Fruit fly (Drosophila melanogaster) whole organism, embryonic: Measurements from ENCODE around the gene Pgant2.

ENCODE experiments used
- CG10654 ChIP-seq: fragments of 200-800 bp; sonication (Bioruptor generic); optimal IDR thresholded peaks from 2 replicates; lab custom pipeline; 2016; ENCODE audit warnings: missing biosample characterization, missing genetic modification characterization
- CG10959 ChIP-seq: fragments of 200-800 bp; sonication (Bioruptor generic); IDR thresholded peaks from 2 replicates; pipeline ENCODE4 v1.3.6; 2022; ENCODE audit warnings: missing biosample characterization, missing genetic modification characterization
- CG12155 ChIP-seq: fragments of 200-800 bp; sonication (Bioruptor generic); optimal IDR thresholded peaks from 3 replicates; lab custom pipeline; 2016; ENCODE audit warnings: missing biosample characterization, missing genetic modification characterization
- CG1233 ChIP-seq: fragments of 200-800 bp; sonication (Bioruptor generic); optimal IDR thresholded peaks from 4 replicates; lab custom pipeline; 2018; ENCODE audit warnings: missing biosample characterization, mild to moderate bottlenecking, missing genetic modification characterization
- CG14050 ChIP-seq: fragments of 200-800 bp; sonication (Bioruptor generic); IDR thresholded peaks from 3 replicates; pipeline ENCODE4 v1.3.6; 2022; ENCODE audit warnings: missing biosample characterization, missing genetic modification characterization
- CG15269 ChIP-seq: fragments of 200-800 bp; sonication (Bioruptor generic); optimal IDR thresholded peaks from 2 replicates; lab custom pipeline; 2018; ENCODE audit warnings: missing biosample characterization, mild to moderate bottlenecking, missing genetic modification characterization, moderate library complexity
- CG15514 ChIP-seq: fragments of 200-800 bp; sonication (Bioruptor generic); optimal IDR thresholded peaks from 3 replicates; lab custom pipeline; 2017; ENCODE audit warnings: missing biosample characterization, missing genetic modification characterization, mild to moderate bottlenecking, moderate library complexity, missing genetic modification reagents
- CG16863 ChIP-seq: fragments of 200-800 bp; sonication (Bioruptor generic); optimal IDR thresholded peaks from 3 replicates; lab custom pipeline; 2016; ENCODE audit warnings: missing biosample characterization, missing genetic modification characterization
- CG17912 ChIP-seq: fragments of 200-800 bp; sonication (Bioruptor generic); optimal IDR thresholded peaks from 2 replicates; lab custom pipeline; 2018; ENCODE audit warnings: missing biosample characterization, mild to moderate bottlenecking, missing genetic modification characterization
- CG18619 ChIP-seq: fragments of 200-800 bp; sonication (Bioruptor generic); optimal IDR thresholded peaks from 3 replicates; lab custom pipeline; 2017; ENCODE audit warnings: missing biosample characterization, mild to moderate bottlenecking, missing genetic modification characterization
- CG2116 ChIP-seq: fragments of 200-800 bp; sonication (Bioruptor generic); optimal IDR thresholded peaks from 3 replicates; lab custom pipeline; 2018; ENCODE audit warnings: missing biosample characterization, mild to moderate bottlenecking, missing genetic modification characterization
- CG2889 ChIP-seq: fragments of 200-800 bp; sonication (Bioruptor generic); IDR thresholded peaks from 3 replicates; pipeline ENCODE4 v1.3.6; 2022; ENCODE audit warnings: missing biosample characterization, missing genetic modification characterization
- CG31224 ChIP-seq: fragments of 200-800 bp; sonication (Bioruptor generic); IDR thresholded peaks from 2 replicates; pipeline ENCODE4 v1.3.6; 2022; ENCODE audit warnings: missing biosample characterization, missing genetic modification characterization
- CG33557 ChIP-seq: fragments of 200-800 bp; sonication (Bioruptor generic); optimal IDR thresholded peaks from 2 replicates; lab custom pipeline; 2019; ENCODE audit warnings: missing biosample characterization, mild to moderate bottlenecking, missing genetic modification characterization, moderate library complexity
- CG3847 ChIP-seq: fragments of 200-800 bp; sonication (Bioruptor generic); IDR thresholded peaks from 2 replicates; pipeline ENCODE4 v1.3.6; 2022; ENCODE audit warnings: missing biosample characterization, missing genetic modification characterization
- CG4820 ChIP-seq: fragments of 200-800 bp; sonication (Bioruptor generic); optimal IDR thresholded peaks from 3 replicates; lab custom pipeline; 2016; ENCODE audit warnings: missing biosample characterization, missing genetic modification characterization
- CG6175 ChIP-seq: fragments of 200-800 bp; sonication (Bioruptor generic); IDR thresholded peaks from 3 replicates; pipeline ENCODE4 v1.3.6; 2022; ENCODE audit warnings: missing biosample characterization, missing genetic modification characterization
- CG6813 ChIP-seq: fragments of 200-800 bp; sonication (Bioruptor generic); optimal IDR thresholded peaks from 2 replicates; lab custom pipeline; 2017; ENCODE audit warnings: missing biosample characterization, missing genetic modification characterization, mild to moderate bottlenecking, moderate library complexity, missing genetic modification reagents
- CG9727 ChIP-seq: fragments of 200-800 bp; sonication (Bioruptor generic); optimal IDR thresholded peaks from 3 replicates; lab custom pipeline; 2017; ENCODE audit warnings: missing biosample characterization, mild to moderate bottlenecking, missing genetic modification characterization
- CG9876 ChIP-seq: fragments of 200-800 bp; sonication (Bioruptor generic); optimal IDR thresholded peaks from 2 replicates; lab custom pipeline; 2016; ENCODE audit warnings: missing biosample characterization, missing genetic modification characterization
- D ChIP-seq, 2 experiments: fragments of 200-800 bp in 1 of 2; fragments of >200 bp in 1 of 2; sonication (Bioruptor generic) in 1 of 2; optimal IDR thresholded peaks; 2 replicates in 1 of 2; 3 replicates in 1 of 2; lab custom pipeline; 2017; ENCODE audit warnings: mild to moderate bottlenecking in 1 of 2, missing biosample characterization in 1 of 2, missing genetic modification characterization in 1 of 2, missing genetic modification reagents in 1 of 2
- D19A ChIP-seq: fragments of 200-800 bp; optimal IDR thresholded peaks from 3 replicates; lab custom pipeline; 2019; ENCODE audit warnings: missing biosample characterization, mild to moderate bottlenecking, missing genetic modification characterization, moderate library complexity
- Dip2 ChIP-seq: fragments of 200-800 bp; sonication (Bioruptor generic); IDR thresholded peaks from 2 replicates; pipeline ENCODE4 v1.3.6; 2022; ENCODE audit warnings: missing biosample characterization, missing genetic modification characterization
- E2f1 ChIP-seq: fragments of 200-800 bp; sonication (Bioruptor generic); IDR thresholded peaks from 2 replicates; pipeline ENCODE4 v1.3.6; 2022; ENCODE audit warnings: missing biosample characterization, missing genetic modification characterization
- ERR ChIP-seq: fragments of 200-800 bp; sonication (Bioruptor generic); optimal IDR thresholded peaks from 2 replicates; lab custom pipeline; 2016; ENCODE audit warnings: missing biosample characterization, missing genetic modification characterization
- Fer1 ChIP-seq: fragments of 200-800 bp; sonication (Bioruptor generic); optimal IDR thresholded peaks from 2 replicates; lab custom pipeline; 2017; ENCODE audit warnings: missing biosample characterization, mild to moderate bottlenecking, missing genetic modification characterization
- Gug ChIP-seq: fragments of 200-800 bp; sonication (Bioruptor generic); IDR thresholded peaks from 4 replicates; pipeline ENCODE4 v1.3.6; 2022; ENCODE audit warnings: missing biosample characterization, missing genetic modification characterization
- H2.0 ChIP-seq: fragments of 200-800 bp; sonication (Bioruptor generic); IDR thresholded peaks from 2 replicates; pipeline ENCODE4 v1.3.6; 2022; ENCODE audit warnings: missing biosample characterization, missing genetic modification characterization
- Mrtf ChIP-seq: fragments of 200-800 bp; sonication (Bioruptor generic); IDR thresholded peaks from 3 replicates; pipeline ENCODE4 v1.3.6; 2022; ENCODE audit warnings: missing biosample characterization, missing genetic modification characterization
- Oaz ChIP-seq: fragments of 200-800 bp; sonication (Bioruptor generic); IDR thresholded peaks from 2 replicates; pipeline ENCODE4 v1.3.6; 2022; ENCODE audit warnings: missing biosample characterization, missing genetic modification characterization
- Pdp1 ChIP-seq, 2 experiments: fragments of 200-800 bp; sonication (Bioruptor generic); optimal IDR thresholded peaks; 3 replicates each; lab custom pipeline; 2016; ENCODE audit warnings: missing biosample characterization in 2 of 2, missing genetic modification characterization in 2 of 2, mild to moderate bottlenecking in 1 of 2, moderate library complexity in 1 of 2
- Ravus ChIP-seq: fragments of 200-800 bp; sonication (Bioruptor generic); IDR thresholded peaks from 2 replicates; pipeline ENCODE4 v1.3.6; 2022; ENCODE audit warnings: missing biosample characterization, missing genetic modification characterization
- chm ChIP-seq: fragments of 200-800 bp; sonication (Bioruptor generic); IDR thresholded peaks from 2 replicates; pipeline ENCODE4 v1.3.6; 2022; ENCODE audit warnings: missing biosample characterization, missing genetic modification characterization
- chn ChIP-seq: fragments of 200-800 bp; sonication (Bioruptor generic); optimal IDR thresholded peaks from 2 replicates; lab custom pipeline; 2016; ENCODE audit warnings: missing biosample characterization, missing genetic modification characterization
- danr ChIP-seq: fragments of 200-800 bp; sonication (Bioruptor generic); IDR thresholded peaks from 2 replicates; pipeline ENCODE4 v1.3.6; 2022; ENCODE audit warnings: missing biosample characterization, missing genetic modification characterization
- dpn ChIP-seq, 2 experiments: fragments of 200-800 bp; sonication (Bioruptor generic); optimal IDR thresholded peaks; 3 replicates each; lab custom pipeline; 2016; ENCODE audit warnings: missing biosample characterization in 2 of 2, missing genetic modification characterization in 2 of 2
- grau ChIP-seq: fragments of 200-800 bp; optimal IDR thresholded peaks from 3 replicates; lab custom pipeline; 2019; ENCODE audit warnings: missing biosample characterization, mild to moderate bottlenecking, missing genetic modification characterization, moderate library complexity
- kay ChIP-seq: fragments of 200-800 bp; sonication (Bioruptor generic); optimal IDR thresholded peaks from 2 replicates; lab custom pipeline; 2016; ENCODE audit warnings: missing biosample characterization, missing genetic modification characterization
- ken ChIP-seq: fragments of 200-800 bp; sonication (Bioruptor generic); IDR thresholded peaks from 3 replicates; pipeline ENCODE4 v1.3.6; 2022; ENCODE audit warnings: missing biosample characterization, missing genetic modification characterization
- mam ChIP-seq: fragments of 200-800 bp; sonication (Bioruptor generic); optimal IDR thresholded peaks from 3 replicates; lab custom pipeline; 2016; ENCODE audit warnings: missing biosample characterization, missing genetic modification characterization
- peb ChIP-seq: fragments of 200-800 bp; sonication (Bioruptor generic); IDR thresholded peaks from 2 replicates; pipeline ENCODE4 v1.3.6; 2022; ENCODE audit warnings: missing biosample characterization, missing genetic modification characterization
- pita ChIP-seq: fragments of 200-800 bp; sonication (Bioruptor generic); optimal IDR thresholded peaks from 2 replicates; lab custom pipeline; 2017; ENCODE audit warnings: missing biosample characterization, mild to moderate bottlenecking, missing genetic modification characterization
- pnt ChIP-seq: fragments of 200-800 bp; sonication (Bioruptor generic); optimal IDR thresholded peaks from 3 replicates; lab custom pipeline; 2016; ENCODE audit warnings: missing biosample characterization, missing genetic modification characterization
- ro ChIP-seq: fragments of 200-800 bp; sonication (Bioruptor generic); IDR thresholded peaks from 2 replicates; pipeline ENCODE4 v1.3.6; 2022; ENCODE audit warnings: missing biosample characterization, missing genetic modification characterization
- schlank ChIP-seq: fragments of 200-800 bp; sonication (Bioruptor generic); optimal IDR thresholded peaks from 2 replicates; lab custom pipeline; 2018; ENCODE audit warnings: missing biosample characterization, mild to moderate bottlenecking, missing genetic modification characterization
- shn ChIP-seq: fragments of 200-800 bp; sonication (Bioruptor generic); optimal IDR thresholded peaks from 3 replicates; lab custom pipeline; 2016; ENCODE audit warnings: missing biosample characterization, missing genetic modification characterization
- so ChIP-seq: fragments of 200-800 bp; sonication (Bioruptor generic); IDR thresholded peaks from 3 replicates; pipeline ENCODE4 v1.3.6; 2022; ENCODE audit warnings: missing biosample characterization, missing genetic modification characterization
- ttk ChIP-seq: fragments of 200-800 bp; sonication (Bioruptor generic); IDR thresholded peaks from 2 replicates; pipeline ENCODE4 v2.1.2; 2022; ENCODE audit warnings: missing biosample characterization, missing genetic modification characterization
- unpg ChIP-seq: fragments of 200-800 bp; sonication (Bioruptor generic); optimal IDR thresholded peaks from 3 replicates; lab custom pipeline; 2018; ENCODE audit warnings: missing biosample characterization, mild to moderate bottlenecking, missing genetic modification characterization, moderate library complexity
- wek ChIP-seq: fragments of 200-800 bp; sonication (Bioruptor generic); optimal IDR thresholded peaks from 3 replicates; lab custom pipeline; 2018; ENCODE audit warnings: missing biosample characterization, mild to moderate bottlenecking, missing genetic modification characterization, moderate library complexity

The Pgant2 gene

dm6 chr2L:3472242-3472641, 45.7 kb upstream of the Pgant2 start, which contains the start of gene Pgant4 (continued):
- no peak for TF ChIP-seq danr (GFP tag; lab: Robert Waterston, UW)
- TF ChIP-seq grau (tag; lab: Kevin White, UChicago), result peak; percentile 64
- 0 out of 3 replicates have a peak, but pooled peaks have one; percentile 28 for TF ChIP-seq CG6175
- TF ChIP-seq CG15514 (GFP tag; lab: Kevin White, UChicago), result peak; percentile 53
- TF ChIP-seq schlank (tag; lab: Kevin White, UChicago), result peak; percentile 16
- TF ChIP-seq chn, result peak; percentile 22
- peak; percentile 79; the same call in 2 of the 3 replicates for TF ChIP-seq Mrtf (GFP tag; lab: Robert Waterston, UW)
- TF ChIP-seq D (optimal IDR thresholded peaks at IDR 0.05; lab: Kevin White, UChicago), result no peak
- peak; percentile 6 for TF ChIP-seq D (GFP tag; optimal IDR thresholded peaks at IDR 0.05; lab: Kevin White, UChicago)
- no peak; the same call in 1 of the 2 replicates for TF ChIP-seq CG31224 (GFP tag; lab: Robert Waterston, UW)
- no peak for TF ChIP-seq chm (GFP tag; lab: Robert Waterston, UW)
- peak; percentile 28 for TF ChIP-seq CG10654 (GFP tag; lab: Kevin White, UChicago)
- TF ChIP-seq pnt (GFP tag; lab: Kevin White, UChicago), result peak; percentile 33
- TF ChIP-seq CG1233 (GFP tag; lab: Kevin White, UChicago), result peak; percentile 47
- TF ChIP-seq ken, result peak; percentile 73
- peak; percentile 26 for TF ChIP-seq CG6813 (GFP tag; lab: Kevin White, UChicago)
- peak; percentile 7 for TF ChIP-seq mam (GFP tag; lab: Kevin White, UChicago)
- peak; percentile 37 for TF ChIP-seq CG16863 (GFP tag; lab: Kevin White, UChicago)
- peak; percentile 51 for TF ChIP-seq CG4820
- TF ChIP-seq D19A (tag; lab: Kevin White, UChicago), result no peak
- peak; percentile 49; the same call in 1 of the 2 replicates for TF ChIP-seq E2f1
- TF ChIP-seq CG33557 (GFP tag; lab: Kevin White, UChicago), result no peak
- TF ChIP-seq unpg, result peak; percentile 40
- TF ChIP-seq CG3847, result peak; percentile 62
- peak; percentile 29; the same call in 1 of the 2 replicates for TF ChIP-seq ro
- TF ChIP-seq Oaz (GFP tag; lab: Robert Waterston, UW), result no peak
- TF ChIP-seq kay (GFP tag; lab: Kevin White, UChicago), result no peak
- TF ChIP-seq ttk (GFP tag; lab: Robert Waterston, UW), result peak; percentile 46; the same call in 1 of the 2 replicates
- peak; percentile 32 for TF ChIP-seq CG9876 (GFP tag; lab: Kevin White, UChicago)
- TF ChIP-seq CG15269 (tag; lab: Kevin White, UChicago), result no peak
- TF ChIP-seq dpn (GFP tag; optimal IDR thresholded peaks at IDR 0.05; lab: Kevin White, UChicago), result peak; percentile 40 to 69
- peak; percentile 36 for TF ChIP-seq H2.0
- no peak for TF ChIP-seq ERR (GFP tag; lab: Kevin White, UChicago)
- peak; percentile 98 for TF ChIP-seq Dip2 (GFP tag; lab: Robert Waterston, UW)
- peak; percentile 10 to 58 for TF ChIP-seq Pdp1 (GFP tag; optimal IDR thresholded peaks at IDR 0.05; lab: Kevin White, UChicago)
- TF ChIP-seq Fer1 (GFP tag; lab: Kevin White, UChicago), result peak; percentile 39
- TF ChIP-seq CG14050 (GFP tag; lab: Robert Waterston, UW), result no peak; the same call in 2 of the 3 replicates
- peak; percentile 58; the same call in 2 of the 4 replicates for TF ChIP-seq Gug
- TF ChIP-seq CG17912 (GFP tag; lab: Kevin White, UChicago), result peak; percentile 73
- peak; percentile 9 for TF ChIP-seq pita (GFP tag; lab: Kevin White, UChicago)
- peak; percentile 31 for TF ChIP-seq CG9727 (GFP tag; lab: Kevin White, UChicago)
- 0 out of 3 replicates have a peak, but pooled peaks have one; percentile 16 for TF ChIP-seq so (GFP tag; lab: Robert Waterston, UW)
- peak; percentile 41 for TF ChIP-seq CG12155 (GFP tag; lab: Kevin White, UChicago)
- TF ChIP-seq CG2889 (GFP tag; lab: Robert Waterston, UW), result peak; percentile 40; the same call in 1 of the 3 replicates
- TF ChIP-seq peb, result peak; percentile 6; the same call in 1 of the 2 replicates
- no peak for TF ChIP-seq Ravus (GFP tag; lab: Robert Waterston, UW)
- no peak for TF ChIP-seq shn (GFP tag; lab: Kevin White, UChicago)
- peak; percentile 15 for TF ChIP-seq CG2116 (GFP tag; lab: Kevin White, UChicago)
- TF ChIP-seq CG10959 (GFP tag; lab: Robert Waterston, UW), result peak; percentile 62; the same call in 1 of the 2 replicates
- TF ChIP-seq CG18619, result peak; percentile 28
- peak; percentile 18 for TF ChIP-seq wek (GFP tag; lab: Kevin White, UChicago)
